Worm (Caenorhabditis elegans) whole organism, early embryonic: ENCODE measurements around the gene E04F6.6.

Source experiments
- ama-1 ChIP-seq: fragments of 150-350 bp; optimal IDR thresholded peaks from 2 replicates; lab custom pipeline; 2014
- ets-7 ChIP-seq: sonication (generic microtip); optimal IDR thresholded peaks from 2 replicates; lab custom pipeline; 2016; ENCODE audit warnings: missing genotype, missing genetic modification characterization, missing compliant biosample characterization
- scrt-1 ChIP-seq: fragments of 200-800 bp; sonication (Bioruptor generic); IDR thresholded peaks from 2 replicates; pipeline ENCODE4 v1.3.6; 2022; ENCODE audit warnings: missing genetic modification characterization, missing compliant biosample characterization

ce11 chrII:7155392-7155791, 44.0 kb downstream of the E04F6.6 start, which contains the start of gene C27H5.2:
- no peak for TF ChIP-seq scrt-1
- TF ChIP-seq ets-7 (tag; lab: Kevin White, UChicago): no peak
- TF ChIP-seq ama-1 (lab: Kevin White, UChicago): no peak
